Worm (Caenorhabditis elegans): ENCODE results near the gene srw-130.
"Not testable (repeated sequence)": the region's sequence is repeated elsewhere in the genome, so short reads cannot be mapped to it uniquely, and the experiment has no call there.

srw-130 gene

ce11 chrV:3509878-3510277 is 38.8 kb downstream of the srw-130 start, which contains the start of gene str-228:
Gene str-228 (plus strand): TSS chrV:3510178.
- TF ChIP-seq tab-1 (GFP tag; IDR thresholded peaks at IDR 0.05), result no peak
- TF ChIP-seq ztf-23 (GFP tag; IDR thresholded peaks at IDR 0.05), result no peak
- TF ChIP-seq ref-1 (GFP tag; conservative IDR thresholded peaks at IDR 0.05), result no peak
- TF ChIP-seq ztf-29 (GFP tag; IDR thresholded peaks at IDR 0.05), result no peak
- TF ChIP-seq med-1 (GFP tag; optimal IDR thresholded peaks at IDR 0.05; ENCODE audit: insufficient read depth), result no peak
- TF ChIP-seq flt-1 (GFP tag; IDR thresholded peaks at IDR 0.05), result no peak
- TF ChIP-seq cog-1 (tag; optimal IDR thresholded peaks at IDR 0.05), result no peak
- TF ChIP-seq T22C8.4 (GFP tag; IDR thresholded peaks at IDR 0.05), result no peak

- TF ChIP-seq klf-2 (GFP tag; conservative IDR thresholded peaks at IDR 0.05), result no peak
- TF ChIP-seq ztf-23 (GFP tag; IDR thresholded peaks at IDR 0.05), result no peak
- no peak for TF ChIP-seq tab-1 (GFP tag; IDR thresholded peaks at IDR 0.05)
- no peak for TF ChIP-seq ztf-29 (GFP tag; IDR thresholded peaks at IDR 0.05)
- TF ChIP-seq cog-1 (tag; optimal IDR thresholded peaks at IDR 0.05), result no peak
- TF ChIP-seq flt-1 (GFP tag; IDR thresholded peaks at IDR 0.05), result no peak
- TF ChIP-seq ref-1 (GFP tag; conservative IDR thresholded peaks at IDR 0.05), result no peak
- TF ChIP-seq med-1 (GFP tag; optimal IDR thresholded peaks at IDR 0.05; ENCODE audit: insufficient read depth), result no peak
- no peak for TF ChIP-seq T22C8.4 (GFP tag; IDR thresholded peaks at IDR 0.05)
Observed at ce11 chrV:3507691-3508090, 41.0 kb downstream of the srw-130 start, which contains the start of gene str-225. Gene str-225 (plus strand): TSS chrV:3507822.

- TF ChIP-seq med-1 (GFP tag; optimal IDR thresholded peaks at IDR 0.05; ENCODE audit: insufficient read depth); T22C8.4 (GFP tag; IDR thresholded peaks at IDR 0.05); ztf-23 (GFP tag; IDR thresholded peaks at IDR 0.05): not testable (repeated sequence)
Observed at ce11 chrV:3506252-3506651, 42.4 kb downstream of the srw-130 start, which contains the start of gene ugt-64. Gene ugt-64 (minus strand): TSS chrV:3506352.

ce11 chrV:3505745-3506144 is 43.0 kb downstream of the srw-130 start:
- TF ChIP-seq tab-1 (GFP tag; IDR thresholded peaks at IDR 0.05) (no peak), T22C8.4 (GFP tag; IDR thresholded peaks at IDR 0.05) (no peak), ref-1 (GFP tag; conservative IDR thresholded peaks at IDR 0.05) (no peak), klf-2 (GFP tag; conservative IDR thresholded peaks at IDR 0.05) (no peak), cog-1 (tag; optimal IDR thresholded peaks at IDR 0.05) (no peak), flt-1 (GFP tag; IDR thresholded peaks at IDR 0.05) (no peak), ztf-23 (GFP tag; IDR thresholded peaks at IDR 0.05) (no peak), ztf-29 (GFP tag; IDR thresholded peaks at IDR 0.05) (no peak), med-1 (GFP tag; optimal IDR thresholded peaks at IDR 0.05; ENCODE audit: insufficient read depth) (no peak)

ce11 chrV:3502038-3502437 is 46.7 kb downstream of the srw-130 start, which contains the start of the genes C07G3.8 and C07G3.10:
Gene C07G3.8 (minus strand): TSS chrV:3502138.
Gene C07G3.10 (plus strand): TSS chrV:3502307.
- no peak for TF ChIP-seq ztf-29 (GFP tag; IDR thresholded peaks at IDR 0.05)

All from whole organism, midembryonic.